Fruit fly (Drosophila melanogaster): ENCODE data around the gene CG16974.

The CG16974 gene

dm6 chr2L:13205256-13205655 is 13.5 kb upstream of the CG16974 start (continued):
- TF ChIP-seq nerfin-1 (tag; optimal IDR thresholded peaks at IDR 0.05): peak; percentile 14
- TF ChIP-seq Usf (GFP tag; optimal IDR thresholded peaks at IDR 0.05): peak; percentile 18
- TF ChIP-seq Dfd (GFP tag; optimal IDR thresholded peaks at IDR 0.05): no peak
- no peak for TF ChIP-seq CG8765 (GFP tag; IDR thresholded peaks at IDR 0.05)
- peak; percentile 33; the same call in 1 of the 2 replicates for TF ChIP-seq MBD-R2 (GFP tag; IDR thresholded peaks at IDR 0.05)
- peak; percentile 44 for TF ChIP-seq scrt (GFP tag; optimal IDR thresholded peaks at IDR 0.05)
- no peak for TF ChIP-seq CG3847 (GFP tag; IDR thresholded peaks at IDR 0.05)
- no peak for TF ChIP-seq CG34376 (GFP tag; optimal IDR thresholded peaks at IDR 0.05)
- TF ChIP-seq odd (GFP tag; optimal IDR thresholded peaks at IDR 0.05): peak; percentile 6
- peak; percentile 41 for TF ChIP-seq CG31365 (tag; optimal IDR thresholded peaks at IDR 0.05)
- TF ChIP-seq jing (GFP tag; optimal IDR thresholded peaks at IDR 0.05): no peak
- TF ChIP-seq HmgZ (tag; optimal IDR thresholded peaks at IDR 0.05): peak; percentile 7
- TF ChIP-seq chm (GFP tag; IDR thresholded peaks at IDR 0.05): 0 out of 2 replicates have a peak, but pooled peaks have one; percentile 21
- TF ChIP-seq PHDP (tag; optimal IDR thresholded peaks at IDR 0.05): peak; percentile 29
- TF ChIP-seq chinmo (GFP tag; IDR thresholded peaks at IDR 0.05; ENCODE audit: partially characterized antibody): peak; percentile 82; the same call in 1 of the 4 replicates
- TF ChIP-seq cg (GFP tag; optimal IDR thresholded peaks at IDR 0.05): peak; percentile 7
- TF ChIP-seq fd64A (GFP tag; optimal IDR thresholded peaks at IDR 0.05): peak; percentile 5
- TF ChIP-seq Dad (GFP tag; optimal IDR thresholded peaks at IDR 0.05): peak; percentile 3
- no peak for TF ChIP-seq emc (GFP tag; optimal IDR thresholded peaks at IDR 0.05)
- peak; percentile 17 for TF ChIP-seq CG8290 (GFP tag; optimal IDR thresholded peaks at IDR 0.05)
- peak in 1 of 2 experiments; percentile 56 for TF ChIP-seq CG8290 (tag; optimal IDR thresholded peaks at IDR 0.05)
- peak; percentile 23 for TF ChIP-seq CG8924 (tag; optimal IDR thresholded peaks at IDR 0.05)
- peak; percentile 22 for TF ChIP-seq Dip3 (GFP tag; optimal IDR thresholded peaks at IDR 0.05)
- TF ChIP-seq wek (GFP tag; optimal IDR thresholded peaks at IDR 0.05): peak; percentile 26
- TF ChIP-seq CG2116 (GFP tag; optimal IDR thresholded peaks at IDR 0.05): no peak
- no peak for TF ChIP-seq bbx (GFP tag; IDR thresholded peaks at IDR 0.05; ENCODE audit: partially characterized antibody)
- no peak for TF ChIP-seq tx (GFP tag; optimal IDR thresholded peaks at IDR 0.05)
- peak; percentile 92 for TF ChIP-seq ewg (GFP tag; optimal IDR thresholded peaks at IDR 0.05)
- TF ChIP-seq CG11723 (GFP tag; optimal IDR thresholded peaks at IDR 0.05): peak; percentile 30
- no peak for TF ChIP-seq CG9437 (GFP tag; optimal IDR thresholded peaks at IDR 0.05)
- peak; percentile 19; the same call in 1 of the 2 replicates for TF ChIP-seq Rfx (GFP tag; IDR thresholded peaks at IDR 0.05)
- TF ChIP-seq Optix (GFP tag; IDR thresholded peaks at IDR 0.05): 0 out of 3 replicates have a peak, but pooled peaks have one; percentile 15
- TF ChIP-seq Adf1 (GFP tag; IDR thresholded peaks at IDR 0.05): peak; percentile 36; the same call in 1 of the 2 replicates
- peak; percentile 70 for TF ChIP-seq CG9727 (GFP tag; optimal IDR thresholded peaks at IDR 0.05)
- peak; percentile 3 for TF ChIP-seq CG10209 (GFP tag; optimal IDR thresholded peaks at IDR 0.05)
- peak; percentile 25 for TF ChIP-seq p53 (GFP tag; optimal IDR thresholded peaks at IDR 0.05)
- no peak for TF ChIP-seq NC2β (GFP tag; optimal IDR thresholded peaks at IDR 0.05)
- no peak for TF ChIP-seq CG2129 (GFP tag; IDR thresholded peaks at IDR 0.05; ENCODE audit: partially characterized antibody)
- peak; percentile 3 for TF ChIP-seq CG10147 (GFP tag; optimal IDR thresholded peaks at IDR 0.05)
- peak; percentile 55 for TF ChIP-seq Hmr (GFP tag; optimal IDR thresholded peaks at IDR 0.05)
- no peak for TF ChIP-seq lola (GFP tag; optimal IDR thresholded peaks at IDR 0.05)
- no peak for TF ChIP-seq CG11504 (tag; optimal IDR thresholded peaks at IDR 0.05)
- peak; percentile 62 for TF ChIP-seq CG9876 (GFP tag; optimal IDR thresholded peaks at IDR 0.05)
- peak; percentile 61 for TF ChIP-seq CG12071 (GFP tag; optimal IDR thresholded peaks at IDR 0.05)
- TF ChIP-seq Bdp1 (GFP tag; optimal IDR thresholded peaks at IDR 0.05): no peak
- TF ChIP-seq E2f2 (GFP tag; IDR thresholded peaks at IDR 0.05): no peak; the same call in 1 of the 2 replicates
- TF ChIP-seq CG7928 (GFP tag; optimal IDR thresholded peaks at IDR 0.05): no peak
- no peak for TF ChIP-seq sc (optimal IDR thresholded peaks at IDR 0.05)
- TF ChIP-seq sc (GFP tag; optimal IDR thresholded peaks at IDR 0.05): no peak
- TF ChIP-seq Hey (tag; optimal IDR thresholded peaks at IDR 0.05): peak; percentile 85
- no peak for TF ChIP-seq C15 (GFP tag; IDR thresholded peaks at IDR 0.05)
